Fruit fly (Drosophila melanogaster): ENCODE data around the gene TfIIA-L.

TfIIA-L gene

dm6 chr3R:27253136-27253920 is 2.4 kb downstream of the TfIIA-L start, which contains the start of gene pll (continued):
- TF ChIP-seq mirr (GFP tag; optimal IDR thresholded peaks at IDR 0.05) (peak; percentile 24), eve (GFP tag; optimal IDR thresholded peaks at IDR 0.05) (no peak), ap (GFP tag; IDR thresholded peaks at IDR 0.05) (peak; percentile 58), CG14050 (GFP tag; IDR thresholded peaks at IDR 0.05) (peak; percentile 68), eyg (GFP tag; optimal IDR thresholded peaks at IDR 0.05) (peak; percentile 59), CG16863 (GFP tag; optimal IDR thresholded peaks at IDR 0.05) (peak; percentile 61), Rx (GFP tag; IDR thresholded peaks at IDR 0.05) (peak; percentile 83), Adf1 (GFP tag; IDR thresholded peaks at IDR 0.05) (peak; percentile 67), Pdp1 (GFP tag; optimal IDR thresholded peaks at IDR 0.05) (peak; percentile 67 to 92), crol (GFP tag; IDR thresholded peaks at IDR 0.05) (no peak), CG4328 (GFP tag; optimal IDR thresholded peaks at IDR 0.05) (peak; percentile 6), CG8944 (GFP tag; optimal IDR thresholded peaks at IDR 0.05) (peak; percentile 64), CG34224 (GFP tag; IDR thresholded peaks at IDR 0.05; ENCODE audit: partially characterized antibody) (no peak), tx (GFP tag; optimal IDR thresholded peaks at IDR 0.05) (peak; percentile 65), Max (GFP tag; optimal IDR thresholded peaks at IDR 0.05) (peak; percentile 70), B-H1 (GFP tag; IDR thresholded peaks at IDR 0.05) (peak; percentile 90), bbx (GFP tag; IDR thresholded peaks at IDR 0.05; ENCODE audit: partially characterized antibody) (peak; percentile 48), ind (GFP tag; optimal IDR thresholded peaks at IDR 0.05) (peak; percentile 83), CG3407 (GFP tag; optimal IDR thresholded peaks at IDR 0.05) (peak; percentile 11), Antp (GFP tag; optimal IDR thresholded peaks at IDR 0.05) (peak; percentile 32), cato (GFP tag; optimal IDR thresholded peaks at IDR 0.05; ENCODE audit: borderline replicate concordance) (no peak), danr (GFP tag; IDR thresholded peaks at IDR 0.05) (peak; percentile 5; the same call in 1 of the 2 replicates), CG33213 (GFP tag; optimal IDR thresholded peaks at IDR 0.05) (peak; percentile 71), sc (optimal IDR thresholded peaks at IDR 0.05) (no peak), sc (GFP tag; optimal IDR thresholded peaks at IDR 0.05) (peak; percentile 30), Med (GFP tag) (peak; percentile 95), oc (tag; optimal IDR thresholded peaks at IDR 0.05) (peak; percentile 69), sima (GFP tag; optimal IDR thresholded peaks at IDR 0.05) (no peak), slou (GFP tag; optimal IDR thresholded peaks at IDR 0.05) (peak; percentile 38), nmo (GFP tag; optimal IDR thresholded peaks at IDR 0.05) (peak; percentile 89), gcm2 (GFP tag; optimal IDR thresholded peaks at IDR 0.05) (peak; percentile 54), ci (GFP tag; IDR thresholded peaks at IDR 0.05) (peak; percentile 91), CTCF (GFP tag; optimal IDR thresholded peaks at IDR 0.05) (no peak), CG31365 (tag; optimal IDR thresholded peaks at IDR 0.05) (no peak), Dad (GFP tag; optimal IDR thresholded peaks at IDR 0.05) (peak; percentile 51), trh (GFP tag; optimal IDR thresholded peaks at IDR 0.05) (peak; percentile 22), wdn (GFP tag; IDR thresholded peaks at IDR 0.05) (peak; percentile 84), CG10959 (GFP tag; IDR thresholded peaks at IDR 0.05) (peak; percentile 73), bowl (GFP tag; IDR thresholded peaks at IDR 0.05) (peak; percentile 49; the same call in 1 of the 2 replicates), CG4360 (GFP tag; IDR thresholded peaks at IDR 0.05) (no peak), CG33557 (GFP tag; optimal IDR thresholded peaks at IDR 0.05) (peak; percentile 40), CG17359 (tag; optimal IDR thresholded peaks at IDR 0.05) (peak; percentile 86), nom (GFP tag; optimal IDR thresholded peaks at IDR 0.05) (no peak), CG14441 (GFP tag; IDR thresholded peaks at IDR 0.05) (peak; percentile 93), CG16779 (GFP tag; IDR thresholded peaks at IDR 0.05) (peak; percentile 86), CG10654 (GFP tag; optimal IDR thresholded peaks at IDR 0.05) (peak; percentile 75), CG11504 (tag; optimal IDR thresholded peaks at IDR 0.05) (no peak), Spps (tag; optimal IDR thresholded peaks at IDR 0.05) (peak; percentile 57), nau (GFP tag; optimal IDR thresholded peaks at IDR 0.05) (no peak), her (GFP tag; optimal IDR thresholded peaks at IDR 0.05) (no peak), CG9817 (tag; optimal IDR thresholded peaks at IDR 0.05) (peak; percentile 81)

Data from whole organism, embryonic.